Worm (Caenorhabditis elegans) whole organism, L3 larva: ENCODE data around the gene F29A7.8.

ENCODE experiments used
- R02D3.7 ChIP-seq: fragments of 150-350 bp; optimal IDR thresholded peaks from 2 replicates; lab custom pipeline; 2014; ENCODE audit warnings: missing biosample characterization, missing genetic modification characterization
- ZK546.5 ChIP-seq: sonication (generic microtip); optimal IDR thresholded peaks from 2 replicates; lab custom pipeline; 2017; ENCODE audit warnings: missing biosample characterization, missing genetic modification characterization
- aly-2 ChIP-seq: fragments of 150-350 bp; optimal IDR thresholded peaks from 2 replicates; lab custom pipeline; 2014; ENCODE audit warnings: missing biosample characterization, missing genetic modification characterization
- ceh-16 ChIP-seq: sonication (generic microtip); optimal IDR thresholded peaks from 2 replicates; lab custom pipeline; 2017; ENCODE audit warnings: missing biosample characterization, missing genetic modification characterization
- ceh-28 ChIP-seq: fragments of 150-350 bp; optimal IDR thresholded peaks from 2 replicates; lab custom pipeline; 2014; ENCODE audit warnings: missing biosample characterization, missing genetic modification reagents, missing genetic modification characterization
- ceh-82 ChIP-seq: fragments of 150-350 bp; optimal IDR thresholded peaks from 2 replicates; lab custom pipeline; 2014; ENCODE audit warnings: missing biosample characterization, missing genetic modification characterization
- daf-12 ChIP-seq: fragments of 150-350 bp; optimal IDR thresholded peaks from 2 replicates; lab custom pipeline; 2014; ENCODE audit warnings: missing biosample characterization, missing genetic modification reagents, missing genetic modification characterization
- egl-27 ChIP-seq: sonication (generic microtip); optimal IDR thresholded peaks from 4 replicates; lab custom pipeline; 2017; ENCODE audit warnings: missing biosample characterization, missing genetic modification reagents, missing genetic modification characterization
- elt-1 ChIP-seq: fragments of 150-350 bp; optimal IDR thresholded peaks from 2 replicates; lab custom pipeline; 2014; ENCODE audit warnings: missing biosample characterization, missing genetic modification characterization
- elt-2 ChIP-seq: sonication (generic microtip); optimal IDR thresholded peaks from 2 replicates; lab custom pipeline; 2016; ENCODE audit warnings: missing genetic modification reagents, mild to moderate bottlenecking, missing genetic modification characterization, missing compliant biosample characterization
- elt-3 ChIP-seq, 3 experiments: fragments of 150-350 bp in 1 of 3; sonication (generic microtip) in 2 of 3; optimal IDR thresholded peaks; 2 replicates in 2 of 3; 4 replicates in 1 of 3; lab custom pipeline; 2014 to 2017; ENCODE audit warnings: missing biosample characterization in 3 of 3, missing genetic modification characterization in 3 of 3
- fkh-10 ChIP-seq: sonication (generic microtip); optimal IDR thresholded peaks from 2 replicates; lab custom pipeline; 2017; ENCODE audit warnings: missing biosample characterization, missing genetic modification reagents, missing genetic modification characterization
- fkh-2 ChIP-seq: fragments of 150-350 bp; optimal IDR thresholded peaks from 2 replicates; lab custom pipeline; 2014; ENCODE audit warnings: missing biosample characterization, missing genetic modification reagents, missing genetic modification characterization
- fos-1 ChIP-seq: fragments of 150-350 bp; optimal IDR thresholded peaks from 2 replicates; lab custom pipeline; 2014; ENCODE audit warnings: missing biosample characterization, missing genetic modification characterization
- hmg-11 ChIP-seq: sonication (generic microtip); optimal IDR thresholded peaks from 2 replicates; lab custom pipeline; 2016; ENCODE audit warnings: missing genetic modification characterization, missing compliant biosample characterization
- jun-1 ChIP-seq: fragments of 150-350 bp; optimal IDR thresholded peaks from 2 replicates; lab custom pipeline; 2014; ENCODE audit warnings: missing biosample characterization, missing genetic modification reagents, missing genetic modification characterization
- lin-39 ChIP-seq: fragments of 150-350 bp; optimal IDR thresholded peaks from 2 replicates; lab custom pipeline; 2018; ENCODE audit warnings: missing biosample characterization, missing genetic modification reagents, missing genetic modification characterization
- lsy-12 ChIP-seq: sonication (generic microtip); optimal IDR thresholded peaks from 2 replicates; lab custom pipeline; 2016; ENCODE audit warnings: mild to moderate bottlenecking, missing genetic modification characterization, missing compliant biosample characterization
- mdl-1 ChIP-seq: fragments of 150-350 bp; optimal IDR thresholded peaks from 2 replicates; lab custom pipeline; 2014; ENCODE audit warnings: missing biosample characterization, missing genetic modification characterization
- mml-1 ChIP-seq: fragments of 150-350 bp; sonication (generic microtip); optimal IDR thresholded peaks from 3 replicates; lab custom pipeline; 2014; ENCODE audit warnings: missing biosample characterization, missing genetic modification characterization
- nfya-1 ChIP-seq: sonication (generic microtip); optimal IDR thresholded peaks from 2 replicates; lab custom pipeline; 2017; ENCODE audit warnings: missing genetic modification characterization, mild to moderate bottlenecking, missing compliant biosample characterization, antibody characterized with exemption, moderate library complexity; ENCODE audit not compliant: insufficient read depth
- nhr-11 ChIP-seq: fragments of 150-350 bp; optimal IDR thresholded peaks from 2 replicates; lab custom pipeline; 2014; ENCODE audit warnings: missing biosample characterization, missing genetic modification characterization
- nhr-12 ChIP-seq: fragments of 150-350 bp; optimal IDR thresholded peaks from 2 replicates; lab custom pipeline; 2014; ENCODE audit warnings: missing biosample characterization, missing genetic modification characterization
- nhr-23 ChIP-seq: fragments of 150-350 bp; optimal IDR thresholded peaks from 2 replicates; lab custom pipeline; 2014; ENCODE audit warnings: missing biosample characterization, missing genetic modification reagents, missing genetic modification characterization
- nhr-28 ChIP-seq: fragments of 150-350 bp; optimal IDR thresholded peaks from 2 replicates; lab custom pipeline; 2014; ENCODE audit warnings: missing biosample characterization, missing genetic modification characterization
- nhr-43 ChIP-seq: sonication (generic microtip); optimal IDR thresholded peaks from 2 replicates; lab custom pipeline; 2016; ENCODE audit warnings: mild to moderate bottlenecking, missing genetic modification characterization, missing compliant biosample characterization; ENCODE audit not compliant: poor library complexity, severe bottlenecking
- nhr-77 ChIP-seq: fragments of 150-350 bp; optimal IDR thresholded peaks from 2 replicates; lab custom pipeline; 2014; ENCODE audit warnings: missing biosample characterization, missing genetic modification characterization
- pha-4 ChIP-seq: fragments of 150-350 bp; optimal IDR thresholded peaks from 2 replicates; lab custom pipeline; 2014; ENCODE audit warnings: missing biosample characterization, missing genetic modification reagents, missing genetic modification characterization
- pqm-1 ChIP-seq: fragments of 150-350 bp; optimal IDR thresholded peaks from 2 replicates; lab custom pipeline; 2017; ENCODE audit warnings: missing biosample characterization, missing genetic modification characterization, inconsistent platforms
- sea-2 ChIP-seq: fragments of 150-350 bp; sonication (generic microtip); optimal IDR thresholded peaks from 4 replicates; lab custom pipeline; 2014; ENCODE audit warnings: missing biosample characterization, missing genetic modification reagents, missing genetic modification characterization
- skn-1 ChIP-seq: fragments of 150-350 bp; optimal IDR thresholded peaks from 2 replicates; lab custom pipeline; 2014; ENCODE audit warnings: missing biosample characterization, missing genetic modification characterization
- snpc-4 ChIP-seq: fragments of 150-350 bp; optimal IDR thresholded peaks from 2 replicates; lab custom pipeline; 2014; ENCODE audit warnings: missing biosample characterization, missing genetic modification characterization
- unc-62 ChIP-seq: fragments of 150-350 bp; sonication (generic microtip); optimal IDR thresholded peaks from 4 replicates; lab custom pipeline; 2014; ENCODE audit warnings: missing biosample characterization, missing genetic modification reagents, missing genetic modification characterization
- zag-1 ChIP-seq: fragments of 150-350 bp; optimal IDR thresholded peaks from 2 replicates; lab custom pipeline; 2014; ENCODE audit warnings: missing biosample characterization, missing genetic modification characterization
- ztf-4 ChIP-seq: fragments of 150-350 bp; optimal IDR thresholded peaks from 2 replicates; lab custom pipeline; 2014; ENCODE audit warnings: missing biosample characterization, missing genetic modification characterization

F29A7.8 gene

DNA sequence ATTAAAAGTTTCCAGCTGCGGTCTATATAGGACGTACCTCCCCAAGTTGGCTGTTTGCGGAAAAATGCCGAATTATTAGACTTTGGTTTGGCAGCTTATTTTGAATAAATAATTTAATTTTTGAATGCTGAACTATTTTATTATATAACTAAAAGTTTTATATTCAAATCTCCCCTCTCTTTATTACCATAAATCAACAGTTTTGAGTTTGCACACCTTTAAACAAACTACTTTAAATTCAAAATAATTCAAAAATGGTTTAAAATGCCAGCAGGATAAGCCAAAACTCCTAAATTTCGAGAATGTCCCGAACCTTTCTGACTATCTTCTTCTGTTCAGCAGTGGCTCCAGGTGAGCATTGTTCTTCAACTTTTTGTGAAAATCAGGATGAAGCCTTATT is 21.4 kb upstream of the F29A7.8 start, which contains the start of gene F08D12.3:
Gene F08D12.3 (plus strand): TSS at position 301 of the 400 bp plus-strand sequence.
- no peak for TF ChIP-seq ZK546.5 (tag; lab: Kevin White, UChicago)
- no peak for TF ChIP-seq nhr-23 (tag; lab: Kevin White, UChicago)
- no peak for TF ChIP-seq ceh-28 (tag; lab: Kevin White, UChicago)
- no peak for TF ChIP-seq unc-62 (GFP tag; lab: Kevin White, UChicago)
- TF ChIP-seq sea-2 (GFP tag; lab: Kevin White, UChicago): no peak
- TF ChIP-seq lin-39: no peak
- no peak for TF ChIP-seq nhr-43

DNA sequence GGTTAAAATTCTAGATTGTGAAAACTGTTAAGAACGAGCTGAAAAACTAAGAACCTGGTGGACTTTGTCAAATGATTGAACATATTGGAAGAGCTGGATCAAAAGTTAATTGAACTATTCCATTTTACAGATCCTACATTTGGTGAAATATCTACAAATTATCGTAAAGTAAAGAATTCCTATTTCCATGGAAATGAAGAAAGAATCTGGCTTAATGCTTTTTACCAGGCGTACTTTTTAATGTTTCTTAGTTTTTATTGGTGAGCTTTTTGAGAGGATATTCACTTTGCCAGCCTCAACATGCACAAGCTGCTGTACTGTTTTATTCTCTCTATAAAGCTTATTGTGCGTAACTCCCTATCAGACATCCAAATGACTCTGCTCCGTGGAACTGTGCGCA is 20.0 kb upstream of the F29A7.8 start, which contains the start of gene F08D12.4:
Gene F08D12.4 (plus strand): TSS at position 301 of the 400 bp plus-strand sequence.
- TF ChIP-seq fkh-10 (GFP tag; lab: Kevin White, UChicago) (no peak), fos-1 (tag; lab: Kevin White, UChicago) (no peak), aly-2 (tag; lab: Kevin White, UChicago) (no peak), daf-12 (no peak), nhr-77 (tag; lab: Kevin White, UChicago) (no peak), skn-1 (tag; lab: Kevin White, UChicago) (no peak), ceh-16 (tag; lab: Kevin White, UChicago) (no peak), pha-4 (tag; lab: Kevin White, UChicago) (no peak), unc-62 (GFP tag; lab: Kevin White, UChicago) (no peak), jun-1 (tag; lab: Kevin White, UChicago) (no peak), lsy-12 (no peak)

ce11 chrII:2774904-2775303 is 17.1 kb upstream of the F29A7.8 start, which contains the start of gene fbxb-111:
Gene fbxb-111 (minus strand): TSS chrII:2775004.
- TF ChIP-seq elt-1 (tag; lab: Kevin White, UChicago) (no peak), sea-2 (GFP tag; lab: Kevin White, UChicago) (no peak), lsy-12 (no peak), elt-2 (tag; lab: Kevin White, UChicago) (no peak)
- TF ChIP-seq, all 47 proteins: peak for 0

ce11 chrII:2773534-2773933 is 15.7 kb upstream of the F29A7.8 start, which contains the start of gene sdz-9:
Gene sdz-9 (minus strand): TSS chrII:2773634.
- TF ChIP-seq egl-27 (tag; lab: Kevin White, UChicago) (no peak), skn-1 (tag; lab: Kevin White, UChicago) (no peak), R02D3.7 (no peak)

DNA sequence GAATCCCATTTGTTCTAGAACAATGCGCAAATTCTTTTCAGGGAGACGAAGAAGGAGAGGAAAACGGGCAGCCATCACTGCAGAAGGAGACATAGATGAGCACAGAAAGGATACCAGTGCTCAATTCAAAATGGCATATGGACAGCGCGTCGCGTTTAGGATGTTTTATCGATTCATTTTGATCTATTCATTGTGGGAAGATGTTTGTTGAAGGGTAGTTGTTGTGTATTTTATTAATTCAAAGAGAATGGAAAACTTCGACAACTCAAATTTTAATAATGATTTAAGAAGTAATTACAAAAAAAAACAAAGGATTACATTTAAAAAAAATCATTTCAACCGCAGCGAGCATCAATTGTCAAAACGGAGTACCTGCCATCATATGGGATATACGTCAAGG is 14.3 kb upstream of the F29A7.8 start, which contains the start of gene sdz-10:
Gene sdz-10 (minus strand): TSS at position 101 of the 400 bp plus-strand sequence.
- TF ChIP-seq unc-62 (GFP tag; lab: Kevin White, UChicago) (no peak), daf-12 (no peak), fkh-2 (tag; lab: Kevin White, UChicago) (no peak), elt-3 (tag; optimal IDR thresholded peaks at IDR 0.05; lab: Kevin White, UChicago) (no peak), mdl-1 (tag; lab: Kevin White, UChicago) (no peak), mml-1 (tag; lab: Kevin White, UChicago) (no peak)

DNA sequence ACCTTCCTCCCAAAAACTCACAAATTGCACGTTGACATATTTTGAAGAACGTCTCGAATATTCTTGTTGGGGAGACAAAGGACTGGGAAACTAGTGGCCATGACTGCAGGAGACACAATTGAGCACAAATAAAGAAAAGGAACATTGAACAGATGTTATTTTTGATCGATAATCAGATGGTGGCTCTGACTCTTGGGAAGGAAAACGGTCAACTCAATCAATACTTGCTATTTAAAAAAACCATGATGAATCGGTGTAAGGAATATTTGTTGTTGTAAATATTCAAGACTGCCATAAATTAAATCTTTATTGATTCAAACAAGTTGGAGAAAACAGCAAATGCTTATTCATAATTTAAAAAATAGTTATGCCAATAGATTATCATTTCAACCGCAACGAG is 12.9 kb upstream of the F29A7.8 start, which contains the start of gene fbxb-105:
Gene fbxb-105 (minus strand): TSS at position 101 of the 400 bp plus-strand sequence.
- TF ChIP-seq nhr-23 (tag; lab: Kevin White, UChicago): no peak

DNA sequence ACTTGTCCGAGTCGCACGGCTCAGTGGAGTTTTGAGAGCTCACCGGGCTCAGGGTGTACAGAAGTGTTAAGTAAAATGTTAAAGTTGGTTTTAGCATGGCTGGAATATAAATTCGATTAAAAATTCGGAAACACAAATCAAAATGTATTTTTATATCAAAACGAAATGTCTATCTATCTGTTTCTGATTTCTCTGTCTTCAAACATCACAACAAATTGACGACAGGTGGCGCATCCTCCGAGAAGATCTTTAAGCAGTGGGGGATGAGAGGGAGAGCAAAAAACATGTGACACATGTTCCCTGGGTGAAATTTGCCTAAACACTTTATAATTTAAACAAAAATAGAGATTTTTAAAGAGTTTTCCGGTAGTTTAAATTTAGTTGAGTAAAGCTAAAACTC is 11.2 kb upstream of the F29A7.8 start, which contains the start of gene F08D12.7:
Gene F08D12.7 (minus strand): TSS at position 101 of the 400 bp plus-strand sequence.
- TF ChIP-seq nhr-11 (tag; lab: Kevin White, UChicago): no peak
- TF ChIP-seq R02D3.7: no peak
- TF ChIP-seq lsy-12: no peak
- TF ChIP-seq ceh-82 (tag; lab: Kevin White, UChicago): no peak
- no peak for TF ChIP-seq unc-62 (GFP tag; lab: Kevin White, UChicago)
- TF ChIP-seq mdl-1 (tag; lab: Kevin White, UChicago): no peak
- TF ChIP-seq nfya-1 (tag; lab: Kevin White, UChicago): no peak
- TF ChIP-seq nhr-28 (tag; lab: Kevin White, UChicago): no peak
- TF ChIP-seq nhr-43: no peak
- TF ChIP-seq nhr-12 (tag; lab: Kevin White, UChicago): no peak
- no peak for TF ChIP-seq zag-1 (tag; lab: Kevin White, UChicago)
- no peak for TF ChIP-seq pqm-1 (tag; lab: Kevin White, UChicago)
- TF ChIP-seq lin-39: no peak
- no peak for TF ChIP-seq hmg-11 (tag; lab: Kevin White, UChicago)
- TF ChIP-seq ztf-4: no peak
- no peak for TF ChIP-seq snpc-4
- TF ChIP-seq ceh-28 (tag; lab: Kevin White, UChicago): no peak
- TF ChIP-seq sea-2 (GFP tag; lab: Kevin White, UChicago): no peak
